Fruit fly (Drosophila melanogaster) Kc167 (cell line): ENCODE measurements around the gene FoxL1.

ENCODE experiments used
- Myc ChIP-seq: fragments of >200 bp; optimal IDR thresholded peaks from 2 replicates; lab custom pipeline; 2017; ENCODE audit warnings: missing external identifiers
- Sin3A ChIP-seq: fragments of >200 bp; optimal IDR thresholded peaks from 2 replicates; lab custom pipeline; 2018; ENCODE audit warnings: missing external identifiers
- h ChIP-seq: fragments of >200 bp; optimal IDR thresholded peaks from 3 replicates; lab custom pipeline; 2018; ENCODE audit warnings: missing external identifiers
- psq ChIP-seq: fragments of >200 bp; optimal IDR thresholded peaks from 2 replicates; lab custom pipeline; 2017; ENCODE audit warnings: missing external identifiers
- ttk ChIP-seq: sonication (Bioruptor generic); optimal IDR thresholded peaks from 2 replicates; lab custom pipeline; 2017; ENCODE audit warnings: missing external identifiers

DNA sequence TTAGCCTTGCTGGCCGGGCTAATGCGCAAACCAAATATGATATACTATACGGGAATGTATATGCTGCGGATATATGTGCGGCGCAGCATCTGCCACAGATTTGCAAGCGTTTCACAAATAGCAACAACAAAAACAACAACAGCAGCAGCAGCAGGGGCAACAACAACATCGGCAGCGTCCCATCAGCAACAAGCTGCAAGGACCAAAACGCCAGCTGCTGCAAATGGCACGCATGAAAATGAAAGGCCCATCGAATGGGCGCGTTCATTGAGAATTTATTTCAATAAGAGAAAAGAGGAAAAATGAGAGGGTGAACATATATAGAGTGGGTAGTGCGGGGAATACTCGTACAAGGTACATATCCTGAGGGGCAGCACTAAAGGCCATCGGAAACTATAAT lies 42.2 kb upstream of the FoxL1 start:
- no peak for TF ChIP-seq psq (lab: Kevin White, UChicago)
- TF ChIP-seq Sin3A (lab: Kevin White, UChicago): no peak
- TF ChIP-seq h (lab: Kevin White, UChicago): no peak
- TF ChIP-seq Myc (lab: Kevin White, UChicago): no peak
- no peak for TF ChIP-seq ttk (lab: Kevin White, UChicago)
